Fruit fly (Drosophila melanogaster) whole organism, prepupa: ENCODE results near the gene EMC3.

Experiments
- Blimp-1 ChIP-seq: fragments of 200-800 bp; sonication (Bioruptor generic); optimal IDR thresholded peaks from 3 replicates; lab custom pipeline; 2017; ENCODE audit warnings: missing biosample characterization, missing genetic modification characterization, mild to moderate bottlenecking, moderate library complexity, missing genetic modification reagents
- CG10631 ChIP-seq: fragments of 200-800 bp; sonication (Bioruptor generic); optimal IDR thresholded peaks from 2 replicates; lab custom pipeline; 2016; ENCODE audit warnings: missing biosample characterization, missing genetic modification characterization
- CG11294 ChIP-seq: fragments of 200-800 bp; sonication (Bioruptor generic); IDR thresholded peaks from 2 replicates; pipeline ENCODE4 v1.3.6; 2022; ENCODE audit warnings: missing biosample characterization, missing genetic modification characterization
- CG11762 ChIP-seq: fragments of 200-800 bp; sonication (Bioruptor generic); optimal IDR thresholded peaks from 3 replicates; lab custom pipeline; 2016; ENCODE audit warnings: missing biosample characterization, missing genetic modification characterization; ENCODE audit not compliant: insufficient read depth
- CG11902 ChIP-seq: fragments of 200-800 bp; sonication (Bioruptor generic); optimal IDR thresholded peaks from 3 replicates; lab custom pipeline; 2016; ENCODE audit warnings: missing biosample characterization, missing genetic modification characterization
- CG15336 ChIP-seq: fragments of 200-800 bp; sonication (Bioruptor generic); IDR thresholded peaks from 2 replicates; pipeline ENCODE4 v1.3.6; 2022; ENCODE audit warnings: missing biosample characterization, missing genetic modification characterization
- CG1621 ChIP-seq: fragments of 200-800 bp; sonication (Bioruptor generic); optimal IDR thresholded peaks from 3 replicates; lab custom pipeline; 2018; ENCODE audit warnings: missing biosample characterization, mild to moderate bottlenecking, missing genetic modification characterization
- CG31627 ChIP-seq: fragments of 200-800 bp; sonication (Bioruptor generic); optimal IDR thresholded peaks from 3 replicates; lab custom pipeline; 2016; ENCODE audit warnings: missing biosample characterization, missing genetic modification characterization
- CG34406 ChIP-seq: fragments of 200-800 bp; sonication (Bioruptor generic); optimal IDR thresholded peaks from 3 replicates; lab custom pipeline; 2016; ENCODE audit warnings: missing biosample characterization, missing genetic modification characterization
- CG3919 ChIP-seq: fragments of 200-800 bp; sonication (Bioruptor generic); optimal IDR thresholded peaks from 3 replicates; lab custom pipeline; 2016; ENCODE audit warnings: missing biosample characterization, missing genetic modification characterization
- CG4318 ChIP-seq: fragments of 200-800 bp; sonication (Bioruptor generic); optimal IDR thresholded peaks from 3 replicates; lab custom pipeline; 2017; ENCODE audit warnings: missing biosample characterization, mild to moderate bottlenecking, missing genetic modification characterization
- CG6163 ChIP-seq: fragments of 200-800 bp; sonication (Bioruptor generic); IDR thresholded peaks from 3 replicates; pipeline ENCODE4 v1.3.6; 2022; ENCODE audit warnings: missing biosample characterization, missing genetic modification characterization
- CG6276 ChIP-seq: fragments of 200-800 bp; sonication (Bioruptor generic); optimal IDR thresholded peaks from 2 replicates; lab custom pipeline; 2017; ENCODE audit warnings: missing biosample characterization, mild to moderate bottlenecking, missing genetic modification characterization
- CG6792 ChIP-seq: fragments of 200-800 bp; sonication (Bioruptor generic); optimal IDR thresholded peaks from 3 replicates; lab custom pipeline; 2016; ENCODE audit warnings: missing biosample characterization, missing genetic modification characterization
- CG6808 ChIP-seq: fragments of 200-800 bp; sonication (Bioruptor generic); optimal IDR thresholded peaks from 3 replicates; lab custom pipeline; 2017; ENCODE audit warnings: missing biosample characterization, missing genetic modification characterization, mild to moderate bottlenecking, moderate library complexity, missing genetic modification reagents
- CG6854 ChIP-seq: fragments of 200-800 bp; sonication (Bioruptor generic); optimal IDR thresholded peaks from 2 replicates; lab custom pipeline; 2017; ENCODE audit warnings: missing biosample characterization, mild to moderate bottlenecking, missing genetic modification characterization
- CG7368 ChIP-seq: fragments of 200-800 bp; sonication (Bioruptor generic); optimal IDR thresholded peaks from 3 replicates; lab custom pipeline; 2016; ENCODE audit warnings: missing biosample characterization, missing genetic modification characterization
- CG8119 ChIP-seq: fragments of 200-800 bp; sonication (Bioruptor generic); IDR thresholded peaks from 3 replicates; pipeline ENCODE4 v1.3.6; 2022; ENCODE audit warnings: missing biosample characterization, missing genetic modification characterization
- CG8319 ChIP-seq: fragments of 200-800 bp; sonication (Bioruptor generic); optimal IDR thresholded peaks from 3 replicates; lab custom pipeline; 2016; ENCODE audit warnings: missing biosample characterization, missing genetic modification characterization
- CG8632 ChIP-seq: fragments of 200-800 bp; sonication (Bioruptor generic); optimal IDR thresholded peaks from 3 replicates; lab custom pipeline; 2016; ENCODE audit warnings: missing biosample characterization, missing genetic modification characterization
- Eip75B ChIP-seq: fragments of 200-800 bp; sonication (Bioruptor generic); optimal IDR thresholded peaks from 3 replicates; lab custom pipeline; 2016; ENCODE audit warnings: missing biosample characterization, missing genetic modification characterization
- Eip78C ChIP-seq: fragments of 200-800 bp; sonication (Bioruptor generic); peaks from one replicate; lab custom pipeline; 2016; ENCODE audit warnings: missing biosample characterization, missing genetic modification characterization
- Eip93F ChIP-seq: fragments of 200-800 bp; sonication (Bioruptor generic); optimal IDR thresholded peaks from 2 replicates; lab custom pipeline; 2016; ENCODE audit warnings: missing biosample characterization, mild to moderate bottlenecking, missing genetic modification characterization
- Gug ChIP-seq: fragments of 200-800 bp; sonication (Bioruptor generic); IDR thresholded peaks from 2 replicates; pipeline ENCODE4 v1.3.6; 2022; ENCODE audit warnings: missing biosample characterization, missing genetic modification characterization
- Hr38 ChIP-seq: sonication (Bioruptor generic); optimal IDR thresholded peaks from 2 replicates; lab custom pipeline; 2016; ENCODE audit warnings: missing biosample characterization, missing genetic modification characterization
- Hr39 ChIP-seq: fragments of 200-800 bp; sonication (Bioruptor generic); optimal IDR thresholded peaks from 2 replicates; lab custom pipeline; 2016; ENCODE audit warnings: missing biosample characterization, missing genetic modification characterization
- Hr4 ChIP-seq: fragments of 200-800 bp; sonication (Bioruptor generic); optimal IDR thresholded peaks from 3 replicates; lab custom pipeline; 2016; ENCODE audit warnings: missing biosample characterization, missing genetic modification characterization
- Lpt ChIP-seq: fragments of 200-800 bp; sonication (Bioruptor generic); optimal IDR thresholded peaks from 3 replicates; lab custom pipeline; 2016; ENCODE audit warnings: missing biosample characterization, missing genetic modification characterization
- Met ChIP-seq: fragments of 200-800 bp; sonication (Bioruptor generic); optimal IDR thresholded peaks from 3 replicates; lab custom pipeline; 2016; ENCODE audit warnings: missing biosample characterization, missing genetic modification characterization
- Smox ChIP-seq: fragments of 200-800 bp; sonication (Bioruptor generic); optimal IDR thresholded peaks from 3 replicates; lab custom pipeline; 2016; ENCODE audit warnings: missing biosample characterization, missing genetic modification characterization
- Sox102F ChIP-seq: fragments of 200-800 bp; sonication (Bioruptor generic); optimal IDR thresholded peaks from 2 replicates; lab custom pipeline; 2016; ENCODE audit warnings: missing biosample characterization, mild to moderate bottlenecking, missing genetic modification characterization
- Sox14 ChIP-seq: fragments of 200-800 bp; sonication (Bioruptor generic); optimal IDR thresholded peaks from 3 replicates; lab custom pipeline; 2016; ENCODE audit warnings: missing biosample characterization, missing genetic modification characterization
- Sox15 ChIP-seq: fragments of 200-800 bp; sonication (Bioruptor generic); optimal IDR thresholded peaks from 3 replicates; lab custom pipeline; 2016; ENCODE audit warnings: missing biosample characterization, missing genetic modification characterization
- achi ChIP-seq: fragments of 200-800 bp; sonication (Bioruptor generic); optimal IDR thresholded peaks from 3 replicates; lab custom pipeline; 2016; ENCODE audit warnings: missing biosample characterization, missing genetic modification characterization
- acj6 ChIP-seq: fragments of 200-800 bp; sonication (Bioruptor generic); optimal IDR thresholded peaks from 3 replicates; lab custom pipeline; 2016; ENCODE audit warnings: missing biosample characterization, missing genetic modification characterization
- cyc ChIP-seq: fragments of 200-800 bp; sonication (Bioruptor generic); optimal IDR thresholded peaks from 3 replicates; lab custom pipeline; 2016; ENCODE audit warnings: missing biosample characterization, missing genetic modification characterization
- eg ChIP-seq: fragments of 200-800 bp; sonication (Bioruptor generic); IDR thresholded peaks from 3 replicates; pipeline ENCODE4 v1.3.6; 2022; ENCODE audit warnings: missing biosample characterization, missing genetic modification characterization
- esn ChIP-seq: fragments of 200-800 bp; sonication (Bioruptor generic); optimal IDR thresholded peaks from 2 replicates; lab custom pipeline; 2016; ENCODE audit warnings: missing biosample characterization, mild to moderate bottlenecking, missing genetic modification characterization, moderate library complexity
- fkh ChIP-seq: fragments of 200-800 bp; sonication (Bioruptor generic); optimal IDR thresholded peaks from 3 replicates; lab custom pipeline; 2017; ENCODE audit warnings: missing biosample characterization, mild to moderate bottlenecking, missing genetic modification characterization, moderate library complexity
- lz ChIP-seq: fragments of 200-800 bp; sonication (Bioruptor generic); optimal IDR thresholded peaks from 3 replicates; lab custom pipeline; 2016; ENCODE audit warnings: missing biosample characterization, missing genetic modification characterization
- net ChIP-seq: fragments of 200-800 bp; sonication (Bioruptor generic); optimal IDR thresholded peaks from 3 replicates; lab custom pipeline; 2016; ENCODE audit warnings: missing biosample characterization, missing genetic modification characterization
- pdm3 ChIP-seq: fragments of 200-800 bp; sonication (Bioruptor generic); optimal IDR thresholded peaks from 3 replicates; lab custom pipeline; 2016; ENCODE audit warnings: missing biosample characterization, missing genetic modification characterization
- salr ChIP-seq, 2 experiments: fragments of 200-800 bp; sonication (Bioruptor generic); optimal IDR thresholded peaks; 3 replicates each; lab custom pipeline; 2016 to 2018; ENCODE audit warnings: missing biosample characterization in 2 of 2, missing genetic modification characterization in 2 of 2, mild to moderate bottlenecking in 1 of 2
- spab ChIP-seq: fragments of 200-800 bp; sonication (Bioruptor generic); optimal IDR thresholded peaks from 2 replicates; lab custom pipeline; 2017; ENCODE audit warnings: missing biosample characterization, mild to moderate bottlenecking, missing genetic modification characterization, missing genetic modification reagents
- ss ChIP-seq, 2 experiments: fragments of 200-800 bp; sonication (Bioruptor generic); optimal IDR thresholded peaks; 2 replicates in 1 of 2; 3 replicates in 1 of 2; lab custom pipeline; 2017 to 2018; ENCODE audit warnings: mild to moderate bottlenecking in 2 of 2, missing biosample characterization in 2 of 2, missing genetic modification characterization in 2 of 2, moderate library complexity in 1 of 2

The EMC3 gene

dm6 chr2L:10748218-10748617, 16.0 kb upstream of the EMC3 start (continued):
- peak; percentile 7 for TF ChIP-seq CG31627 (GFP tag; lab: Kevin White, UChicago)
- no peak for TF ChIP-seq fkh (GFP tag; lab: Kevin White, UChicago)
- no peak for TF ChIP-seq CG11902
- peak; percentile 35 for TF ChIP-seq Lpt (GFP tag; lab: Kevin White, UChicago)
- TF ChIP-seq achi = no peak
- no peak for TF ChIP-seq spab
- peak; percentile 48 for TF ChIP-seq CG3919
- no peak for TF ChIP-seq CG6854 (GFP tag; lab: Kevin White, UChicago)
- peak in 1 of 2 experiments; percentile 39 for TF ChIP-seq salr (GFP tag; optimal IDR thresholded peaks at IDR 0.05; lab: Kevin White, UChicago)
- TF ChIP-seq CG10631 (GFP tag; lab: Kevin White, UChicago) = no peak
- no peak for TF ChIP-seq CG34406 (GFP tag; lab: Kevin White, UChicago)
- no peak for TF ChIP-seq Blimp-1 (GFP tag; lab: Kevin White, UChicago)
- no peak for TF ChIP-seq CG6792
- no peak for TF ChIP-seq CG6808 (GFP tag; lab: Kevin White, UChicago)
- TF ChIP-seq Gug (GFP tag; lab: Robert Waterston, UW) = peak; percentile 39
- TF ChIP-seq CG4318 (GFP tag; lab: Kevin White, UChicago) = no peak
- peak; percentile 10 for TF ChIP-seq Hr39 (GFP tag; lab: Kevin White, UChicago)
- TF ChIP-seq CG6163 (GFP tag; lab: Robert Waterston, UW) = peak; percentile 65; the same call in 1 of the 3 replicates
- TF ChIP-seq CG11294 (GFP tag; lab: Robert Waterston, UW) = 0 out of 2 replicates have a peak, but pooled peaks have one; percentile 9
- TF ChIP-seq Smox (GFP tag; lab: Kevin White, UChicago) = no peak
- peak; percentile 76 for TF ChIP-seq CG15336 (GFP tag; lab: Robert Waterston, UW)
- TF ChIP-seq cyc (GFP tag; lab: Kevin White, UChicago) = peak; percentile 21
- TF ChIP-seq Sox14 (GFP tag; lab: Kevin White, UChicago) = no peak
- TF ChIP-seq Met (GFP tag; lab: Kevin White, UChicago) = no peak
- no peak for TF ChIP-seq ss (GFP tag; optimal IDR thresholded peaks at IDR 0.05; lab: Kevin White, UChicago)
- TF ChIP-seq pdm3 (GFP tag; lab: Kevin White, UChicago) = no peak
- TF ChIP-seq CG6276 = peak; percentile 47
- TF ChIP-seq CG11762 = peak; percentile 22
- TF ChIP-seq Hr38 (GFP tag; lab: Kevin White, UChicago) = no peak

- TF ChIP-seq esn = no peak
- no peak for TF ChIP-seq net (GFP tag; lab: Kevin White, UChicago)
- no peak for TF ChIP-seq Hr4
- no peak for TF ChIP-seq Sox102F
- no peak for TF ChIP-seq CG7368 (GFP tag; lab: Kevin White, UChicago)
- no peak for TF ChIP-seq CG8119 (GFP tag; lab: Robert Waterston, UW)
Measured at dm6 chr2L:10743714-10744113, 11.5 kb upstream of the EMC3 start, which contains the start of gene CG6729. Gene CG6729, minus strand, starts transcription at chr2L:10743935.

- TF ChIP-seq spab (no peak), CG6163 (GFP tag; lab: Robert Waterston, UW) (peak; percentile 79), Hr39 (GFP tag; lab: Kevin White, UChicago) (peak; percentile 73), CG8119 (GFP tag; lab: Robert Waterston, UW) (0 out of 3 replicates have a peak, but pooled peaks have one; percentile 12), CG8319 (GFP tag; lab: Kevin White, UChicago) (no peak), CG31627 (GFP tag; lab: Kevin White, UChicago) (peak; percentile 78), CG3919 (peak; percentile 86), CG7368 (GFP tag; lab: Kevin White, UChicago) (no peak), CG6792 (peak; percentile 39), CG6808 (GFP tag; lab: Kevin White, UChicago) (no peak), esn (peak; percentile 82), CG8632 (GFP tag; lab: Kevin White, UChicago) (no peak), Eip75B (GFP tag; lab: Kevin White, UChicago) (no peak), eg (GFP tag; lab: Robert Waterston, UW) (peak; percentile 67), CG11902 (peak; percentile 32), Sox15 (peak; percentile 42), CG1621 (peak; percentile 32), CG11294 (GFP tag; lab: Robert Waterston, UW) (peak; percentile 21; the same call in 1 of the 2 replicates), Smox (GFP tag; lab: Kevin White, UChicago) (no peak), Hr38 (GFP tag; lab: Kevin White, UChicago) (peak; percentile 45), acj6 (peak; percentile 73), CG34406 (GFP tag; lab: Kevin White, UChicago) (peak; percentile 48), Eip78C (GFP tag; lab: Kevin White, UChicago) (peak; percentile 85), Hr4 (peak; percentile 78), Eip93F (GFP tag; lab: Kevin White, UChicago) (no peak), cyc (GFP tag; lab: Kevin White, UChicago) (peak; percentile 70), lz (GFP tag; lab: Kevin White, UChicago) (peak; percentile 79), CG15336 (GFP tag; lab: Robert Waterston, UW) (peak; percentile 17; the same call in 1 of the 2 replicates)
Measured at dm6 chr2L:10736993-10737756, 5.0 kb upstream of the EMC3 start, which contains the start of the genes Vha16-5 and CG12299. Gene Vha16-5, minus strand, starts transcription at chr2L:10737043. Gene CG12299, plus strand, starts transcription at chr2L:10737345.
